Worm (Caenorhabditis elegans) whole organism, L4/young adult: ENCODE measurements around the gene C35D10.12.

ENCODE experiments used
- dao-5 ChIP-seq: sonication (generic microtip); optimal IDR thresholded peaks from 2 replicates; lab custom pipeline; 2016; ENCODE audit warnings: missing genotype, missing genetic modification characterization, moderate library complexity, missing compliant biosample characterization
- him-1 ChIP-seq: sonication (generic microtip); optimal IDR thresholded peaks from 2 replicates; lab custom pipeline; 2016; ENCODE audit warnings: missing genotype, missing genetic modification reagents, missing genetic modification characterization, missing compliant biosample characterization

- TF ChIP-seq dao-5 (tag; lab: Kevin White, UChicago) (no peak), him-1 (tag; lab: Kevin White, UChicago) (no peak)
Observed at ce11 chrIII:4917077-4917476, 42.5 kb upstream of the C35D10.12 start, which contains the start of gene rars-1.
